Fruit fly (Drosophila melanogaster) Kc167 (cell line): ENCODE results near the gene CG5641.

Experiments used
- Sin3A ChIP-seq: fragments of >200 bp; optimal IDR thresholded peaks from 2 replicates; lab custom pipeline; 2018; ENCODE audit warnings: missing external identifiers
- h ChIP-seq: fragments of >200 bp; optimal IDR thresholded peaks from 3 replicates; lab custom pipeline; 2018; ENCODE audit warnings: missing external identifiers
- psq ChIP-seq: fragments of >200 bp; optimal IDR thresholded peaks from 2 replicates; lab custom pipeline; 2017; ENCODE audit warnings: missing external identifiers
- ttk ChIP-seq: sonication (Bioruptor generic); optimal IDR thresholded peaks from 2 replicates; lab custom pipeline; 2017; ENCODE audit warnings: missing external identifiers

DNA sequence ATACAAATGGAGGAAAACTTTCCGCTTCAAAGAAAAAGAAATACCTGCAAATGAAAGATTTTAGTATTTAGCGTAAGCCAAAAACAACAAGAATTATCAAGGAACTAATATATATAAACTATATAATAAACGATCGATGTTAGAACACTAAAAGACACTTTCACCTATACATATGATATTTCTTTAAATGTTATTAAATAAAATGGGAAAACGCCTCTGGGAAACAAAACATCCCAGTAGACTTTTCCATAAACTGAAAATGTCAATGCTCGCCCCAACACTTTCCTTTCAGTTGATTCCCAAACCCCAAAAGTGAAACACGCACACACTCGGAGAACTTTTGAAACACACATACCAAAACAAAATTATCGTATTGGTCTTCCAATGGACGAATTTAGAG lies 18.3 kb upstream of the CG5641 start, which contains the start of gene vrs:
- TF ChIP-seq psq (lab: Kevin White, UChicago): no peak
- TF ChIP-seq h (lab: Kevin White, UChicago): no peak
- no peak for TF ChIP-seq Sin3A
- no peak for TF ChIP-seq ttk
